Worm (Caenorhabditis elegans): ENCODE data around the gene cyp-33D3.

DNA sequence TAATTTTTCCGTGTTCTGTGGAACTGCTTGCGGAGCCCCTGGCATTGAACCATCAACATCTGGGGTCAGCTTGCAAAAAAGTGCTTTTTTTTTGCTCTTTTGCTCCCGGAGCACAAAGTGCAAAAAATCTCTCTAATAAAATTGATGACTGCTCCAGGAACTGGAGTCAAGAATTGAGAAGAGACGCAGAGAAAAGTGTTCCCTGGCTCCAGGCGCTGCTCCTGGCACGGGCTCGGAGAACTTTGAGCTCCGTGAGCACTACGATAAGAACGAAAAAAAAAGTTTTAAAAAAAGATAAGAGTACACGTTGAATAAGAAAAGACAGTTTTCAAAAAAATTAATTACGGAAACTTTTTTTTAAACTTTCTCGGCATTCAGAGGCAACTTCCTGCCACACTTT, 54.3 kb downstream of the cyp-33D3 start:
- TF ChIP-seq K12H6.12 (tag; optimal IDR thresholded peaks at IDR 0.05) (no peak), nhr-120 (GFP tag; IDR thresholded peaks at IDR 0.05) (no peak), hrde-1 (tag; optimal IDR thresholded peaks at IDR 0.05; ENCODE audit: borderline replicate concordance) (no peak), lin-35 (GFP tag; optimal IDR thresholded peaks at IDR 0.05) (peak in 1 of 3 experiments; percentile 15), pbrm-1 (GFP tag; IDR thresholded peaks at IDR 0.05) (no peak), ets-4 (GFP tag; optimal IDR thresholded peaks at IDR 0.05) (no peak), hmg-1.2 (GFP tag; IDR thresholded peaks at IDR 0.05) (peak; percentile 27; the same call in 1 of the 2 replicates), nfya-1 (tag; optimal IDR thresholded peaks at IDR 0.05; ENCODE audit: borderline replicate concordance, insufficient read depth) (no peak), rec-8 (tag; optimal IDR thresholded peaks at IDR 0.05) (no peak)

Data from whole organism, young adult.